Fruit fly (Drosophila melanogaster): ENCODE measurements around the gene Glyat.

DNA sequence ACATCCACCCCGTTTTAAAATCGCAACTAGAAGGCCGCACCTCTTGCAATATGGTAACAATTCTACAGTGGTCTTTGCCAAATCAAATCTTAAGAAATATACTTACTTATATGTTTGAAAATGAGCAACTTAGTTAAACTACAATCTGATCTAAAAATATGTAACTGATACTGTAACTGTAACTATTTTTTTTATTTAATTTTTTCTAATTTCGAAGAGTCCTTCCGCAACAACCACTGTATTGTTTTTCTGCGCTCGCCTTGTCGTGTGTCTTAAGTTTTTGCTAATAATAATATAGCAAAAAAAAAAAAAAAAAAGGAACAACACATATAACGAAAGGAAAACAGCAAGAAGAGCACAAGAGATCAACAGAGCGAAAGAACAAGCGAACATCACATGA, 39.0 kb downstream of the Glyat start:
- TF ChIP-seq Smox (GFP tag; optimal IDR thresholded peaks at IDR 0.05) (no peak), Sox102F (GFP tag; optimal IDR thresholded peaks at IDR 0.05) (no peak), OdsH (GFP tag; optimal IDR thresholded peaks at IDR 0.05) (peak; percentile 59), Blimp-1 (GFP tag; optimal IDR thresholded peaks at IDR 0.05) (no peak), dsx (GFP tag; optimal IDR thresholded peaks at IDR 0.05; ENCODE audit: poor library complexity, severe bottlenecking) (no peak), net (GFP tag; optimal IDR thresholded peaks at IDR 0.05) (no peak), CG1621 (tag; optimal IDR thresholded peaks at IDR 0.05) (no peak)

Data from whole organism, prepupa.